Worm (Caenorhabditis elegans) whole organism, young adult: ENCODE data around the gene T08G5.2.

Source experiments
- B0261.1 ChIP-seq: sonication (generic microtip); optimal IDR thresholded peaks from 2 replicates; lab custom pipeline; 2016; ENCODE audit warnings: mild to moderate bottlenecking, missing genetic modification characterization, moderate library complexity, missing compliant biosample characterization
- C17E4.6 ChIP-seq: fragments of 200-800 bp; sonication (Bioruptor generic); IDR thresholded peaks from 2 replicates; pipeline ENCODE4 v1.3.6; 2022; ENCODE audit warnings: missing genetic modification reagents, missing genetic modification characterization, missing compliant biosample characterization
- K11D2.4 ChIP-seq: fragments of 200-800 bp; sonication (Bioruptor generic); IDR thresholded peaks from 2 replicates; pipeline ENCODE4 v1.3.6; 2022; ENCODE audit warnings: missing genetic modification reagents, missing genetic modification characterization, missing compliant biosample characterization
- K12H6.12 ChIP-seq: fragments of 200-800 bp; sonication (Bioruptor generic); optimal IDR thresholded peaks from 2 replicates; lab custom pipeline; 2018; ENCODE audit warnings: mild to moderate bottlenecking, missing genetic modification characterization, missing compliant biosample characterization
- Y56A3A.18 ChIP-seq: fragments of 200-800 bp; sonication (Bioruptor generic); IDR thresholded peaks from 2 replicates; pipeline ENCODE4 v1.3.6; 2022; ENCODE audit warnings: missing genetic modification reagents, missing genetic modification characterization, missing compliant biosample characterization
- Y79H2A.3 ChIP-seq: fragments of 200-800 bp; sonication (Bioruptor generic); conservative IDR thresholded peaks from 2 replicates; pipeline ENCODE4 v1.3.6; 2022; ENCODE audit warnings: missing genetic modification reagents, missing genetic modification characterization, missing compliant biosample characterization
- ama-1 ChIP-seq, 3 experiments: fragments of 150-350 bp in 1 of 3; sonication (generic microtip) in 2 of 3; optimal IDR thresholded peaks; 2 replicates each; lab custom pipeline; 2014 to 2018; ENCODE audit warnings: missing biosample characterization in 2 of 3, missing genetic modification characterization in 2 of 3, missing genetic modification reagents in 2 of 3
- ceh-40 ChIP-seq: fragments of 200-800 bp; sonication (Bioruptor generic); IDR thresholded peaks from 2 replicates; pipeline ENCODE4 v1.3.6; 2022; ENCODE audit warnings: missing genetic modification characterization, missing compliant biosample characterization
- dpl-1 ChIP-seq: fragments of 150-350 bp; optimal IDR thresholded peaks from 2 replicates; lab custom pipeline; 2014; ENCODE audit warnings: missing biosample characterization, missing genetic modification reagents, missing genetic modification characterization
- hlh-26 ChIP-seq: fragments of 200-800 bp; sonication (Bioruptor generic); conservative IDR thresholded peaks from 2 replicates; pipeline ENCODE4 v1.3.6; 2022; ENCODE audit warnings: missing genetic modification reagents, missing genetic modification characterization, missing compliant biosample characterization
- hsf-1 ChIP-seq: fragments of 200-800 bp; sonication (Bioruptor generic); IDR thresholded peaks from 2 replicates; pipeline ENCODE4 v1.3.6; 2022; ENCODE audit warnings: missing genetic modification reagents, missing genetic modification characterization, missing compliant biosample characterization
- madf-10 ChIP-seq: sonication (generic microtip); optimal IDR thresholded peaks from 2 replicates; lab custom pipeline; 2016; ENCODE audit warnings: mild to moderate bottlenecking, missing genetic modification characterization, missing compliant biosample characterization
- madf-3 ChIP-seq: fragments of 200-800 bp; sonication (Bioruptor generic); IDR thresholded peaks from 2 replicates; pipeline ENCODE4 v1.3.6; 2022; ENCODE audit warnings: missing genetic modification reagents, missing genetic modification characterization, missing compliant biosample characterization
- nhr-27 ChIP-seq: fragments of 200-800 bp; sonication (Bioruptor generic); optimal IDR thresholded peaks from 2 replicates; lab custom pipeline; 2018; ENCODE audit warnings: mild to moderate bottlenecking, missing genetic modification characterization, moderate library complexity, missing compliant biosample characterization
- ztf-28 ChIP-seq: fragments of 200-800 bp; sonication (Bioruptor generic); IDR thresholded peaks from 2 replicates; pipeline ENCODE4 v1.3.6; 2022; ENCODE audit warnings: missing genetic modification reagents, missing genetic modification characterization, missing compliant biosample characterization

T08G5.2 gene

ce11 chrV:13980807-13981206 is 45.3 kb downstream of the T08G5.2 start, which contains the start of gene eol-1:
Gene eol-1 (minus strand): TSS chrV:13980907.
- TF ChIP-seq hlh-26 (GFP tag; lab: Robert Waterston, UW) (no peak), Y79H2A.3 (GFP tag; lab: Robert Waterston, UW) (no peak), ama-1 (optimal IDR thresholded peaks at IDR 0.05; lab: Kevin White, UChicago) (no peak), ama-1 (GFP tag; optimal IDR thresholded peaks at IDR 0.05; lab: Kevin White, UChicago) (no peak), Y56A3A.18 (GFP tag; lab: Robert Waterston, UW) (no peak), ceh-40 (GFP tag; lab: Robert Waterston, UW) (no peak), madf-10 (tag; lab: Kevin White, UChicago) (no peak), K12H6.12 (tag; lab: Kevin White, UChicago) (no peak), dpl-1 (GFP tag; lab: Kevin White, UChicago) (no peak), nhr-27 (no peak), ztf-28 (no peak), madf-3 (GFP tag; lab: Robert Waterston, UW) (no peak), B0261.1 (no peak), hsf-1 (GFP tag; lab: Robert Waterston, UW) (no peak), C17E4.6 (GFP tag; lab: Robert Waterston, UW) (no peak), K11D2.4 (GFP tag; lab: Robert Waterston, UW) (no peak)
- TF ChIP-seq, all 124 proteins: peak for 0
